Worm (Caenorhabditis elegans): ENCODE data around the gene mtr-4.

DNA sequence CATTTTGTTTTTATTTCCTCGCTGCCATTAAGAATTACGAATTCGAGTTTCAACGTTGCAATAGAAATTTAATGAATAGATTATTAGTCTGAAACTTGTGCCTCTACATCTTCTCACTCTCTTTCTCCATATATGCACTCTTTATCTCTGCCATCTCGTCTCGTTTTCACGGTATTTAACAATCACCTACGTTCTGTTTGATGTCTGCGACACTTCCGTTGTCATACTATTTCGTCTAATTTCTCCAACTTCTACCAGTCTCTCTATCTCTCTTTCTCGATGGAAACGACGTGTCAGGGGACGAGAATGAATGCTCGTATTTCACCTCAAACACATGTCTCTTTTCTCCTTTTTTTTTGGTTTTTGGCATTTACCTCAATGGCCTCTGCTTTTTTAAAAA is 48.3 kb downstream of the mtr-4 start:
- TF ChIP-seq B0310.2 (tag; optimal IDR thresholded peaks at IDR 0.05), result no peak
- TF ChIP-seq ama-1 (optimal IDR thresholded peaks at IDR 0.05), result no peak
- TF ChIP-seq tbx-11 (GFP tag; IDR thresholded peaks at IDR 0.05), result no peak
- no peak for TF ChIP-seq hnd-1 (tag; optimal IDR thresholded peaks at IDR 0.05)
- no peak for TF ChIP-seq ets-7 (tag; optimal IDR thresholded peaks at IDR 0.05)
